Fruit fly (Drosophila melanogaster) whole organism, embryonic: ENCODE data around the gene schlank.

Source experiments
- Abd-B ChIP-seq: fragments of 200-800 bp; sonication (Bioruptor generic); optimal IDR thresholded peaks from 2 replicates; lab custom pipeline; 2018; ENCODE audit warnings: missing biosample characterization, mild to moderate bottlenecking, missing genetic modification characterization, moderate library complexity
- BtbVII ChIP-seq: fragments of 200-800 bp; sonication (Bioruptor generic); optimal IDR thresholded peaks from 3 replicates; lab custom pipeline; 2017; ENCODE audit warnings: missing biosample characterization, mild to moderate bottlenecking, missing genetic modification characterization
- CG12236 ChIP-seq: fragments of 200-800 bp; sonication (Bioruptor generic); optimal IDR thresholded peaks from 2 replicates; lab custom pipeline; 2016; ENCODE audit warnings: missing biosample characterization, missing genetic modification characterization
- CG14441 ChIP-seq: fragments of 200-800 bp; sonication (Bioruptor generic); IDR thresholded peaks from 2 replicates; pipeline ENCODE4 v1.3.6; 2022; ENCODE audit warnings: missing biosample characterization, missing genetic modification characterization
- CG14667 ChIP-seq: fragments of 200-800 bp; sonication (Bioruptor generic); IDR thresholded peaks from 2 replicates; pipeline ENCODE4 v1.3.6; 2022; ENCODE audit warnings: missing biosample characterization, missing genetic modification characterization
- CG14710 ChIP-seq: fragments of 200-800 bp; sonication (Bioruptor generic); optimal IDR thresholded peaks from 3 replicates; lab custom pipeline; 2019; ENCODE audit warnings: missing biosample characterization, mild to moderate bottlenecking, missing genetic modification characterization, moderate library complexity
- CG15269 ChIP-seq: fragments of 200-800 bp; sonication (Bioruptor generic); optimal IDR thresholded peaks from 2 replicates; lab custom pipeline; 2018; ENCODE audit warnings: missing biosample characterization, mild to moderate bottlenecking, missing genetic modification characterization, moderate library complexity
- CG15696 ChIP-seq: fragments of 200-800 bp; sonication (Bioruptor generic); optimal IDR thresholded peaks from 2 replicates; lab custom pipeline; 2019; ENCODE audit warnings: missing biosample characterization, mild to moderate bottlenecking, missing genetic modification characterization, moderate library complexity
- CG16779 ChIP-seq: fragments of 200-800 bp; sonication (Bioruptor generic); IDR thresholded peaks from 2 replicates; pipeline ENCODE4 v1.3.6; 2022; ENCODE audit warnings: missing biosample characterization, missing genetic modification characterization
- CG17385 ChIP-seq: fragments of 200-800 bp; sonication (Bioruptor generic); optimal IDR thresholded peaks from 3 replicates; lab custom pipeline; 2018; ENCODE audit warnings: missing biosample characterization, mild to moderate bottlenecking, missing genetic modification characterization
- CG17829 ChIP-seq: fragments of 200-800 bp; optimal IDR thresholded peaks from 2 replicates; lab custom pipeline; 2019; ENCODE audit warnings: missing biosample characterization, mild to moderate bottlenecking, missing genetic modification characterization, moderate library complexity
- CG31441 ChIP-seq: fragments of 200-800 bp; sonication (Bioruptor generic); IDR thresholded peaks from 2 replicates; pipeline ENCODE4 v1.3.6; 2022; ENCODE audit warnings: missing biosample characterization, missing genetic modification characterization
- CG34422 ChIP-seq: fragments of 200-800 bp; sonication (Bioruptor generic); IDR thresholded peaks from 3 replicates; pipeline ENCODE4 v1.3.6; 2022; ENCODE audit warnings: missing biosample characterization, missing genetic modification characterization
- CG3726 ChIP-seq: fragments of 200-800 bp; sonication (Bioruptor generic); IDR thresholded peaks from 3 replicates; pipeline ENCODE4, ENCODE4 v1.3.6; 2022; ENCODE audit warnings: missing biosample characterization, missing genetic modification characterization
- CG7786 ChIP-seq: fragments of 200-800 bp; sonication (Bioruptor generic); optimal IDR thresholded peaks from 2 replicates; lab custom pipeline; 2016; ENCODE audit warnings: missing biosample characterization, missing genetic modification characterization
- CG8944 ChIP-seq: fragments of 200-800 bp; sonication (Bioruptor generic); optimal IDR thresholded peaks from 3 replicates; lab custom pipeline; 2016; ENCODE audit warnings: missing biosample characterization, missing genetic modification characterization
- CG9817 ChIP-seq: fragments of 200-800 bp; sonication (Bioruptor generic); optimal IDR thresholded peaks from 2 replicates; lab custom pipeline; 2018; ENCODE audit warnings: missing biosample characterization, mild to moderate bottlenecking, missing genetic modification characterization, moderate library complexity
- CHES-1-like ChIP-seq: fragments of 200-800 bp; sonication (Bioruptor generic); optimal IDR thresholded peaks from 2 replicates; lab custom pipeline; 2016; ENCODE audit warnings: missing biosample characterization, missing genetic modification characterization
- CkIIα-i1 ChIP-seq: fragments of 200-800 bp; sonication (Bioruptor generic); IDR thresholded peaks from 2 replicates; pipeline ENCODE4 v1.3.6; 2022; ENCODE audit warnings: missing biosample characterization, missing genetic modification characterization
- CoRest ChIP-seq: fragments of 200-800 bp; sonication (Bioruptor generic); optimal IDR thresholded peaks from 3 replicates; lab custom pipeline; 2018; ENCODE audit warnings: missing biosample characterization, mild to moderate bottlenecking, missing genetic modification characterization, moderate library complexity
- Dad ChIP-seq: fragments of 200-800 bp; sonication (Bioruptor generic); optimal IDR thresholded peaks from 3 replicates; lab custom pipeline; 2016; ENCODE audit warnings: missing biosample characterization, missing genetic modification characterization
- H2.0 ChIP-seq: fragments of 200-800 bp; sonication (Bioruptor generic); IDR thresholded peaks from 2 replicates; pipeline ENCODE4 v1.3.6; 2022; ENCODE audit warnings: missing biosample characterization, missing genetic modification characterization
- Hmr ChIP-seq: fragments of 200-800 bp; sonication (Bioruptor generic); optimal IDR thresholded peaks from 3 replicates; lab custom pipeline; 2017; ENCODE audit warnings: mild to moderate bottlenecking, missing biosample characterization, missing genetic modification reagents, missing genetic modification characterization
- Hmx ChIP-seq: fragments of 200-800 bp; sonication (Bioruptor generic); optimal IDR thresholded peaks from 2 replicates; lab custom pipeline; 2016; ENCODE audit warnings: missing biosample characterization, missing genetic modification characterization
- Rx ChIP-seq: fragments of 200-800 bp; sonication (Bioruptor generic); IDR thresholded peaks from 2 replicates; pipeline ENCODE4 v1.3.6; 2022; ENCODE audit warnings: missing biosample characterization, missing genetic modification characterization
- TFAM ChIP-seq: fragments of 200-800 bp; sonication (Bioruptor generic); optimal IDR thresholded peaks from 2 replicates; lab custom pipeline; 2017; ENCODE audit warnings: missing biosample characterization, missing genetic modification characterization, inconsistent platforms
- bcd ChIP-seq: fragments of 200-800 bp; sonication (Bioruptor generic); optimal IDR thresholded peaks from 2 replicates; lab custom pipeline; 2017; ENCODE audit warnings: missing biosample characterization, mild to moderate bottlenecking, missing genetic modification characterization
- cas ChIP-seq: fragments of 200-800 bp; sonication (Bioruptor generic); IDR thresholded peaks from 2 replicates; pipeline ENCODE4 v1.3.6; 2022; ENCODE audit warnings: missing biosample characterization, missing genetic modification characterization
- chm ChIP-seq: fragments of 200-800 bp; sonication (Bioruptor generic); IDR thresholded peaks from 2 replicates; pipeline ENCODE4 v1.3.6; 2022; ENCODE audit warnings: missing biosample characterization, missing genetic modification characterization
- corto ChIP-seq: fragments of 200-800 bp; sonication (Bioruptor generic); optimal IDR thresholded peaks from 2 replicates; lab custom pipeline; 2016; ENCODE audit warnings: missing biosample characterization, mild to moderate bottlenecking, missing genetic modification characterization, moderate library complexity
- crol ChIP-seq: fragments of 200-800 bp; sonication (Bioruptor generic); IDR thresholded peaks from 2 replicates; pipeline ENCODE4 v1.3.6; 2022; ENCODE audit warnings: missing biosample characterization, missing genetic modification characterization
- dati ChIP-seq: fragments of 200-800 bp; sonication (Bioruptor generic); IDR thresholded peaks from 2 replicates; pipeline ENCODE4 v1.3.6; 2022; ENCODE audit warnings: missing biosample characterization, missing genetic modification characterization
- dmrt99B ChIP-seq: fragments of 200-800 bp; sonication (Bioruptor generic); optimal IDR thresholded peaks from 2 replicates; lab custom pipeline; 2018; ENCODE audit warnings: missing biosample characterization, mild to moderate bottlenecking, missing genetic modification characterization, moderate library complexity
- dpn ChIP-seq, 2 experiments: fragments of 200-800 bp; sonication (Bioruptor generic); optimal IDR thresholded peaks; 3 replicates each; lab custom pipeline; 2016; ENCODE audit warnings: missing biosample characterization in 2 of 2, missing genetic modification characterization in 2 of 2
- ems ChIP-seq: fragments of 200-800 bp; sonication (Bioruptor generic); optimal IDR thresholded peaks from 3 replicates; lab custom pipeline; 2016; ENCODE audit warnings: missing biosample characterization, missing genetic modification characterization
- fu2 ChIP-seq: fragments of 200-800 bp; sonication (Bioruptor generic); optimal IDR thresholded peaks from 2 replicates; lab custom pipeline; 2016; ENCODE audit warnings: missing biosample characterization, missing genetic modification characterization
- ind ChIP-seq: fragments of 200-800 bp; sonication (Bioruptor generic); optimal IDR thresholded peaks from 3 replicates; lab custom pipeline; 2016; ENCODE audit warnings: missing biosample characterization, missing genetic modification characterization
- insv ChIP-seq, 2 experiments: fragments of 200-800 bp; sonication (Bioruptor generic); optimal IDR thresholded peaks; 3 replicates each; lab custom pipeline; 2016 to 2018; ENCODE audit warnings: missing biosample characterization in 2 of 2, missing genetic modification characterization in 2 of 2
- jumu ChIP-seq: fragments of 200-800 bp; sonication (Bioruptor generic); optimal IDR thresholded peaks from 3 replicates; lab custom pipeline; 2016; ENCODE audit warnings: missing biosample characterization, missing genetic modification characterization
- p53 ChIP-seq: fragments of 200-800 bp; sonication (Bioruptor generic); optimal IDR thresholded peaks from 2 replicates; lab custom pipeline; 2016; ENCODE audit warnings: missing biosample characterization, missing genetic modification characterization
- rib ChIP-seq: fragments of 200-800 bp; sonication (Bioruptor generic); IDR thresholded peaks from 2 replicates; pipeline ENCODE4 v1.3.6; 2022; ENCODE audit warnings: missing biosample characterization, missing genetic modification characterization
- row ChIP-seq: fragments of 200-800 bp; sonication (Bioruptor generic); IDR thresholded peaks from 3 replicates; pipeline ENCODE4 v1.3.6; 2022; ENCODE audit warnings: missing biosample characterization, missing genetic modification characterization
- ssp ChIP-seq: fragments of 200-800 bp; sonication (Bioruptor generic); IDR thresholded peaks from 2 replicates; pipeline ENCODE4 v1.3.6; 2022; ENCODE audit warnings: missing biosample characterization, missing genetic modification characterization
- tin ChIP-seq: fragments of 200-800 bp; sonication (Bioruptor generic); optimal IDR thresholded peaks from 3 replicates; lab custom pipeline; 2016; ENCODE audit warnings: missing biosample characterization, missing genetic modification characterization
- unpg ChIP-seq: fragments of 200-800 bp; sonication (Bioruptor generic); optimal IDR thresholded peaks from 3 replicates; lab custom pipeline; 2018; ENCODE audit warnings: missing biosample characterization, mild to moderate bottlenecking, missing genetic modification characterization, moderate library complexity
- vvl ChIP-seq: fragments of 200-800 bp; sonication (Bioruptor generic); IDR thresholded peaks from 2 replicates; pipeline ENCODE4 v1.3.6; 2022; ENCODE audit warnings: missing biosample characterization, missing genetic modification characterization
- wek ChIP-seq: fragments of 200-800 bp; sonication (Bioruptor generic); optimal IDR thresholded peaks from 3 replicates; lab custom pipeline; 2018; ENCODE audit warnings: missing biosample characterization, mild to moderate bottlenecking, missing genetic modification characterization, moderate library complexity
- zen ChIP-seq: fragments of 200-800 bp; sonication (Bioruptor generic); optimal IDR thresholded peaks from 3 replicates; lab custom pipeline; 2018; ENCODE audit warnings: missing biosample characterization, mild to moderate bottlenecking, missing genetic modification characterization, moderate library complexity
- zfh1 ChIP-seq: fragments of 200-800 bp; sonication (Bioruptor generic); IDR thresholded peaks from 3 replicates; pipeline ENCODE4 v1.3.6; 2022; ENCODE audit warnings: missing biosample characterization, missing genetic modification characterization

The schlank gene

DNA sequence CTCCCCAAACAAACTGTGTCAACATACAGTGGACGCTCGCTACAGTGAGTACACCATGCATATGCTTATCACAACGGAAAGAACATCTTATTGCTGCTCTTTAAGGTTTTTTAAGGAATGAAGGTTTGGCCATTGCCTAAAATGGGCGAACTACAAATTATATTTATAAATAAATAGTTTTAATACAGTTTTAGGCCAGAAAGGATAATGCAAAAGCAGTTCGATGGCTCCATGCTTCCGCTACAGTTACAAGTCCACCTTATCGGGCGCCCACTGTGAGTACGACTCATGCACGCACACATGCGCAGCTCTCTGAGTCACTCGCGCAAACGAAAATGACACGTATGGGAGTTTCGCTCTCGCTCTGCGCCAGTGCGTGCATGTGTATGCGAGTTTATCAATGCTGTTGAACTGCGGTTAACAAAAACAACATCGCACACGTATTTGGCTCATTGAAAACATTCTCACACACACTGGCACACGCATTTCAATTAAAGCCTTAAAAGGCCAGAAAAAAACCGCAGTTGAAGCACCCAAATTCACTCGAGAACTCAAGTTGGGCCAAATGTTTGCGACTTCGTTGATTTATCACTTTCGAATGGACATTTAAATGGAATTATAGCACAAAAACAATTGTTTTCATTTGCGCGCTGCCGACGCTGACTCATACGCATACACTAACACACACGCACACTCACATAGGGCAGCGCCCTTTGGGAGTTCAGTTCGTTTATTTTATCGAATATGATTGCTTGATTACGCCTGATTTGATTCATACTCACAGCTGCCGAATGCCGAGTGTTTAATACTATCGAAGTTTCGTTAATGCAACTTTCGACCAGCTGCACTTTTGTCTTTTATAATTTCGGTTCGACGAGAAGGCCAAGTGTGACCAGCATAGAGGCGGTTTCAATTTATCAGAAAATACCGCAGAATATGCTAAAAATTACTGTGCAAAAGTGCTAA is 42.5 kb downstream of the schlank start, which contains the start of gene sqh (continued):
- peak; percentile 81 for TF ChIP-seq chm (GFP tag; lab: Robert Waterston, UW)
- TF ChIP-seq dmrt99B (tag; lab: Kevin White, UChicago): no peak
- peak; percentile 77 for TF ChIP-seq ssp (GFP tag; lab: Robert Waterston, UW)
- TF ChIP-seq crol: 0 out of 2 replicates have a peak, but pooled peaks have one; percentile 17
- TF ChIP-seq jumu: no peak
- TF ChIP-seq CG31441 (GFP tag; lab: Robert Waterston, UW): peak; percentile 77
- no peak for TF ChIP-seq p53 (GFP tag; lab: Kevin White, UChicago)
- peak; percentile 82 for TF ChIP-seq ind
- TF ChIP-seq CG7786: peak; percentile 42
- peak in 1 of 2 experiments; percentile 58 for TF ChIP-seq insv (GFP tag; optimal IDR thresholded peaks at IDR 0.05; lab: Kevin White, UChicago)
- TF ChIP-seq CoRest (tag; lab: Kevin White, UChicago): peak; percentile 94
- peak; percentile 76 for TF ChIP-seq CG15696 (tag; lab: Kevin White, UChicago)
- TF ChIP-seq corto (GFP tag; lab: Kevin White, UChicago): peak; percentile 84
- peak; percentile 88 for TF ChIP-seq CG34422 (GFP tag; lab: Robert Waterston, UW)
- peak; percentile 83; the same call in 1 of the 2 replicates for TF ChIP-seq rib (GFP tag; lab: Robert Waterston, UW)
- peak; percentile 55; the same call in 1 of the 2 replicates for TF ChIP-seq cas (GFP tag; lab: Robert Waterston, UW)
- peak; percentile 26; the same call in 1 of the 2 replicates for TF ChIP-seq dati (GFP tag; lab: Robert Waterston, UW)
- peak; percentile 84 for TF ChIP-seq CG17385 (GFP tag; lab: Kevin White, UChicago)
- TF ChIP-seq zfh1 (GFP tag; lab: Robert Waterston, UW): peak; percentile 89
- peak; percentile 78 for TF ChIP-seq tin (GFP tag; lab: Kevin White, UChicago)
- peak; percentile 70 for TF ChIP-seq zen (tag; lab: Kevin White, UChicago)
- TF ChIP-seq CkIIα-i1 (GFP tag; lab: Robert Waterston, UW): no peak
- peak; percentile 80 for TF ChIP-seq BtbVII (GFP tag; lab: Kevin White, UChicago)
- no peak for TF ChIP-seq fu2 (GFP tag; lab: Kevin White, UChicago)
- peak; percentile 91 for TF ChIP-seq Hmr (GFP tag; lab: Kevin White, UChicago)
- no peak for TF ChIP-seq Dad (GFP tag; lab: Kevin White, UChicago)
- peak; percentile 93 for TF ChIP-seq CG15269 (tag; lab: Kevin White, UChicago)
- TF ChIP-seq Abd-B (GFP tag; lab: Kevin White, UChicago): peak; percentile 85
- TF ChIP-seq unpg (GFP tag; lab: Kevin White, UChicago): peak; percentile 87
- peak; percentile 37 for TF ChIP-seq CG8944 (GFP tag; lab: Kevin White, UChicago)
- TF ChIP-seq TFAM (GFP tag; lab: Kevin White, UChicago): no peak
- peak; percentile 76 for TF ChIP-seq wek (GFP tag; lab: Kevin White, UChicago)
- peak; percentile 60; the same call in 1 of the 2 replicates for TF ChIP-seq CG16779 (GFP tag; lab: Robert Waterston, UW)
- TF ChIP-seq Hmx: no peak
- peak; percentile 84 for TF ChIP-seq CG14667 (GFP tag; lab: Robert Waterston, UW)
- peak; percentile 93 for TF ChIP-seq vvl (GFP tag; lab: Robert Waterston, UW)
- peak; percentile 84 for TF ChIP-seq H2.0 (GFP tag; lab: Robert Waterston, UW)
- TF ChIP-seq CG14710 (tag; lab: Kevin White, UChicago): peak; percentile 71
- TF ChIP-seq row (GFP tag; lab: Robert Waterston, UW): peak; percentile 99
- TF ChIP-seq CG3726 (GFP tag; lab: Robert Waterston, UW): peak; percentile 82
- peak; percentile 74 for TF ChIP-seq Rx (GFP tag; lab: Robert Waterston, UW)
- TF ChIP-seq CG14441 (GFP tag; lab: Robert Waterston, UW): peak; percentile 92
- peak; percentile 60 for TF ChIP-seq ems (GFP tag; lab: Kevin White, UChicago)
- peak; percentile 52 to 85 for TF ChIP-seq dpn (GFP tag; optimal IDR thresholded peaks at IDR 0.05; lab: Kevin White, UChicago)
- TF ChIP-seq CG12236 (GFP tag; lab: Kevin White, UChicago): no peak
- TF ChIP-seq CG9817: peak; percentile 90
- TF ChIP-seq bcd (GFP tag; lab: Kevin White, UChicago): peak; percentile 92
- TF ChIP-seq CHES-1-like (GFP tag; lab: Kevin White, UChicago): no peak
- peak; percentile 83 for TF ChIP-seq CG17829 (tag; lab: Kevin White, UChicago)
